Fruit fly (Drosophila melanogaster) whole organism, embryonic: ENCODE data around the gene Elo68alpha.

ENCODE experiments used
- Bdp1 ChIP-seq: fragments of 200-800 bp; sonication (Bioruptor generic); optimal IDR thresholded peaks from 3 replicates; lab custom pipeline; 2016; ENCODE audit warnings: missing biosample characterization, missing genetic modification characterization
- CG1024 ChIP-seq: fragments of 200-800 bp; sonication (Bioruptor generic); IDR thresholded peaks from 2 replicates; pipeline ENCODE4 v1.3.6; 2022; ENCODE audit warnings: missing biosample characterization, missing genetic modification characterization
- CG10431 ChIP-seq: fragments of 200-800 bp; sonication (Bioruptor generic); optimal IDR thresholded peaks from 3 replicates; lab custom pipeline; 2018; ENCODE audit warnings: missing biosample characterization, mild to moderate bottlenecking, missing genetic modification characterization
- CG11085 ChIP-seq: fragments of 200-800 bp; sonication (Bioruptor generic); IDR thresholded peaks from 2 replicates; pipeline ENCODE4 v1.3.6; 2022; ENCODE audit warnings: missing biosample characterization, missing genetic modification characterization
- CG11093 ChIP-seq: fragments of 200-800 bp; sonication (Bioruptor generic); IDR thresholded peaks from 3 replicates; pipeline ENCODE4 v1.3.6; 2022; ENCODE audit warnings: missing biosample characterization, missing genetic modification characterization
- CG12942 ChIP-seq: fragments of 200-800 bp; sonication (Bioruptor generic); optimal IDR thresholded peaks from 3 replicates; lab custom pipeline; 2016; ENCODE audit warnings: missing biosample characterization, missing genetic modification characterization
- CG13123 ChIP-seq: fragments of 200-800 bp; sonication (Bioruptor generic); optimal IDR thresholded peaks from 2 replicates; lab custom pipeline; 2016; ENCODE audit warnings: missing biosample characterization, missing genetic modification characterization
- CG17361 ChIP-seq: fragments of 200-800 bp; sonication (Bioruptor generic); IDR thresholded peaks from 3 replicates; pipeline ENCODE4 v1.3.6; 2022; ENCODE audit warnings: missing biosample characterization, missing genetic modification characterization
- CG18011 ChIP-seq: fragments of 200-800 bp; sonication (Bioruptor generic); optimal IDR thresholded peaks from 2 replicates; lab custom pipeline; 2017; ENCODE audit warnings: missing biosample characterization, missing genetic modification characterization, mild to moderate bottlenecking, moderate library complexity, missing genotype
- CG18599 ChIP-seq: fragments of 200-800 bp; sonication (Bioruptor generic); optimal IDR thresholded peaks from 3 replicates; lab custom pipeline; 2017; ENCODE audit warnings: missing biosample characterization, missing genetic modification characterization, mild to moderate bottlenecking, moderate library complexity, missing genetic modification reagents
- CG30403 ChIP-seq: fragments of 200-800 bp; sonication (Bioruptor generic); optimal IDR thresholded peaks from 3 replicates; lab custom pipeline; 2016; ENCODE audit warnings: missing biosample characterization, missing genetic modification characterization
- CG30431 ChIP-seq: fragments of 200-800 bp; sonication (Bioruptor generic); optimal IDR thresholded peaks from 2 replicates; lab custom pipeline; 2017; ENCODE audit warnings: missing biosample characterization, missing genetic modification characterization
- CG31365 ChIP-seq: fragments of 200-800 bp; sonication (Bioruptor generic); optimal IDR thresholded peaks from 2 replicates; lab custom pipeline; 2018; ENCODE audit warnings: missing biosample characterization, mild to moderate bottlenecking, missing genetic modification characterization
- CG4820 ChIP-seq: fragments of 200-800 bp; sonication (Bioruptor generic); optimal IDR thresholded peaks from 3 replicates; lab custom pipeline; 2016; ENCODE audit warnings: missing biosample characterization, missing genetic modification characterization
- CG7556 ChIP-seq: fragments of 200-800 bp; sonication (Bioruptor generic); optimal IDR thresholded peaks from 2 replicates; lab custom pipeline; 2017; ENCODE audit warnings: missing biosample characterization, mild to moderate bottlenecking, missing genetic modification characterization
- CG7987 ChIP-seq: fragments of 200-800 bp; sonication (Bioruptor generic); optimal IDR thresholded peaks from 2 replicates; lab custom pipeline; 2018; ENCODE audit warnings: missing biosample characterization, mild to moderate bottlenecking, missing genetic modification characterization, moderate library complexity
- CG9727 ChIP-seq: fragments of 200-800 bp; sonication (Bioruptor generic); optimal IDR thresholded peaks from 3 replicates; lab custom pipeline; 2017; ENCODE audit warnings: missing biosample characterization, mild to moderate bottlenecking, missing genetic modification characterization
- CrebB ChIP-seq: fragments of 200-800 bp; sonication (Bioruptor generic); optimal IDR thresholded peaks from 3 replicates; lab custom pipeline; 2018; ENCODE audit warnings: missing biosample characterization, mild to moderate bottlenecking, missing genetic modification characterization
- Doc3 ChIP-seq: fragments of 200-800 bp; sonication (Bioruptor generic); IDR thresholded peaks from 3 replicates; pipeline ENCODE4 v1.3.6; 2022; ENCODE audit warnings: missing biosample characterization, missing genetic modification characterization; ENCODE audit not compliant: partially characterized antibody
- Fer1 ChIP-seq: fragments of 200-800 bp; sonication (Bioruptor generic); optimal IDR thresholded peaks from 2 replicates; lab custom pipeline; 2017; ENCODE audit warnings: missing biosample characterization, mild to moderate bottlenecking, missing genetic modification characterization
- HHEX ChIP-seq: fragments of 200-800 bp; sonication (Bioruptor generic); optimal IDR thresholded peaks from 3 replicates; lab custom pipeline; 2017; ENCODE audit warnings: missing biosample characterization, mild to moderate bottlenecking, missing genetic modification characterization, missing genetic modification reagents
- HLH4C ChIP-seq: fragments of 200-800 bp; sonication (Bioruptor generic); IDR thresholded peaks from 3 replicates; pipeline ENCODE4 v1.3.6; 2022; ENCODE audit warnings: missing biosample characterization, missing genetic modification characterization; ENCODE audit not compliant: partially characterized antibody
- Hand ChIP-seq: fragments of 200-800 bp; sonication (Bioruptor generic); optimal IDR thresholded peaks from 2 replicates; lab custom pipeline; 2017; ENCODE audit warnings: mild to moderate bottlenecking, missing biosample characterization, missing genetic modification reagents, missing genetic modification characterization
- Hsf ChIP-seq: fragments of 200-800 bp; sonication (Bioruptor generic); optimal IDR thresholded peaks from 3 replicates; lab custom pipeline; 2016; ENCODE audit warnings: missing biosample characterization, missing genetic modification characterization
- Jarid2 ChIP-seq: fragments of 200-800 bp; sonication (Bioruptor generic); optimal IDR thresholded peaks from 3 replicates; lab custom pipeline; 2017; ENCODE audit warnings: mild to moderate bottlenecking, missing biosample characterization, missing genetic modification reagents, missing genetic modification characterization
- MESR4 ChIP-seq: fragments of 200-800 bp; sonication (Bioruptor generic); optimal IDR thresholded peaks from 2 replicates; lab custom pipeline; 2018; ENCODE audit warnings: missing biosample characterization, mild to moderate bottlenecking, missing genetic modification characterization, moderate library complexity
- Mad ChIP-seq: fragments of 200-800 bp; sonication (Bioruptor generic); optimal IDR thresholded peaks from 2 replicates; lab custom pipeline; 2016; ENCODE audit warnings: missing biosample characterization, missing genetic modification characterization
- Mes4 ChIP-seq: fragments of 200-800 bp; sonication (Bioruptor generic); optimal IDR thresholded peaks from 2 replicates; lab custom pipeline; 2016; ENCODE audit warnings: missing biosample characterization, missing genetic modification characterization
- Neu2 ChIP-seq: fragments of 200-800 bp; sonication (Bioruptor generic); optimal IDR thresholded peaks from 3 replicates; lab custom pipeline; 2016; ENCODE audit warnings: missing biosample characterization, missing genetic modification characterization, borderline replicate concordance
- Oaz ChIP-seq: fragments of 200-800 bp; sonication (Bioruptor generic); IDR thresholded peaks from 2 replicates; pipeline ENCODE4 v1.3.6; 2022; ENCODE audit warnings: missing biosample characterization, missing genetic modification characterization
- Scr ChIP-seq: fragments of 200-800 bp; sonication (Bioruptor generic); IDR thresholded peaks from 2 replicates; pipeline ENCODE4 v1.3.6; 2022; ENCODE audit warnings: missing biosample characterization, missing genetic modification characterization; ENCODE audit not compliant: partially characterized antibody
- Sry-δ ChIP-seq: fragments of 200-800 bp; sonication (Bioruptor generic); optimal IDR thresholded peaks from 2 replicates; lab custom pipeline; 2016; ENCODE audit warnings: missing biosample characterization, missing genetic modification characterization
- Stat92E ChIP-seq, 3 experiments: fragments of >200 bp in 2 of 3; fragments of 200-800 bp in 1 of 3; sonication (Bioruptor generic) in 1 of 3; optimal IDR thresholded peaks; 2 replicates each; lab custom pipeline; 2017 to 2019; ENCODE audit warnings: missing biosample characterization in 3 of 3, missing genetic modification characterization in 3 of 3, mild to moderate bottlenecking in 1 of 3, moderate library complexity in 1 of 3
- ab ChIP-seq: fragments of 200-800 bp; sonication (Bioruptor generic); optimal IDR thresholded peaks from 2 replicates; lab custom pipeline; 2016; ENCODE audit warnings: missing biosample characterization, missing genetic modification characterization
- da ChIP-seq: fragments of 200-800 bp; sonication (Bioruptor generic); optimal IDR thresholded peaks from 2 replicates; lab custom pipeline; 2016; ENCODE audit warnings: missing biosample characterization, missing genetic modification characterization
- exex ChIP-seq: fragments of 200-800 bp; sonication (Bioruptor generic); optimal IDR thresholded peaks from 4 replicates; lab custom pipeline; 2018; ENCODE audit warnings: missing biosample characterization, mild to moderate bottlenecking, missing genetic modification characterization, moderate library complexity
- ham ChIP-seq: fragments of 200-800 bp; sonication (Bioruptor generic); IDR thresholded peaks from 2 replicates; pipeline ENCODE4 v1.3.6; 2022; ENCODE audit warnings: missing biosample characterization, missing genetic modification characterization
- jing ChIP-seq: fragments of 200-800 bp; sonication (Bioruptor generic); optimal IDR thresholded peaks from 2 replicates; lab custom pipeline; 2018; ENCODE audit warnings: missing biosample characterization, mild to moderate bottlenecking, missing genetic modification characterization
- lmd ChIP-seq: fragments of 200-800 bp; sonication (Bioruptor generic); IDR thresholded peaks from 2 replicates; pipeline ENCODE4 v1.3.6; 2022; ENCODE audit warnings: missing biosample characterization, missing genetic modification characterization
- nmo ChIP-seq: fragments of 200-800 bp; sonication (Bioruptor generic); optimal IDR thresholded peaks from 2 replicates; lab custom pipeline; 2018; ENCODE audit warnings: missing biosample characterization, mild to moderate bottlenecking, missing genetic modification characterization, moderate library complexity
- pros ChIP-seq: fragments of 200-800 bp; sonication (Bioruptor generic); optimal IDR thresholded peaks from 3 replicates; lab custom pipeline; 2019; ENCODE audit warnings: missing biosample characterization, mild to moderate bottlenecking, missing genetic modification characterization, moderate library complexity
- salm ChIP-seq: fragments of 200-800 bp; sonication (Bioruptor generic); optimal IDR thresholded peaks from 2 replicates; lab custom pipeline; 2018; ENCODE audit warnings: missing biosample characterization, mild to moderate bottlenecking, missing genetic modification characterization
- sens-2 ChIP-seq: fragments of 200-800 bp; sonication (Bioruptor generic); IDR thresholded peaks from 2 replicates; pipeline ENCODE4 v1.3.6; 2022; ENCODE audit warnings: missing biosample characterization, missing genetic modification characterization
- sim ChIP-seq: fragments of 200-800 bp; sonication (Bioruptor generic); IDR thresholded peaks from 2 replicates; pipeline ENCODE4 v1.3.6; 2022; ENCODE audit warnings: missing biosample characterization, missing genetic modification characterization
- sisA ChIP-seq: fragments of 200-800 bp; sonication (Bioruptor generic); IDR thresholded peaks from 2 replicates; pipeline ENCODE4 v1.3.6; 2022; ENCODE audit warnings: missing biosample characterization, missing genetic modification characterization
- sob ChIP-seq: fragments of 200-800 bp; sonication (Bioruptor generic); IDR thresholded peaks from 2 replicates; pipeline ENCODE4 v1.3.6; 2022; ENCODE audit warnings: missing biosample characterization, missing genetic modification characterization
- toy ChIP-seq: fragments of 200-800 bp; sonication (Bioruptor generic); IDR thresholded peaks from 2 replicates; pipeline ENCODE4 v1.3.6; 2022; ENCODE audit warnings: missing biosample characterization, missing genetic modification characterization
- ttk ChIP-seq: fragments of 200-800 bp; sonication (Bioruptor generic); IDR thresholded peaks from 2 replicates; pipeline ENCODE4 v2.1.2; 2022; ENCODE audit warnings: missing biosample characterization, missing genetic modification characterization
- yki ChIP-seq: fragments of >200 bp; optimal IDR thresholded peaks from 3 replicates; lab custom pipeline; 2018

Gene Elo68alpha

DNA sequence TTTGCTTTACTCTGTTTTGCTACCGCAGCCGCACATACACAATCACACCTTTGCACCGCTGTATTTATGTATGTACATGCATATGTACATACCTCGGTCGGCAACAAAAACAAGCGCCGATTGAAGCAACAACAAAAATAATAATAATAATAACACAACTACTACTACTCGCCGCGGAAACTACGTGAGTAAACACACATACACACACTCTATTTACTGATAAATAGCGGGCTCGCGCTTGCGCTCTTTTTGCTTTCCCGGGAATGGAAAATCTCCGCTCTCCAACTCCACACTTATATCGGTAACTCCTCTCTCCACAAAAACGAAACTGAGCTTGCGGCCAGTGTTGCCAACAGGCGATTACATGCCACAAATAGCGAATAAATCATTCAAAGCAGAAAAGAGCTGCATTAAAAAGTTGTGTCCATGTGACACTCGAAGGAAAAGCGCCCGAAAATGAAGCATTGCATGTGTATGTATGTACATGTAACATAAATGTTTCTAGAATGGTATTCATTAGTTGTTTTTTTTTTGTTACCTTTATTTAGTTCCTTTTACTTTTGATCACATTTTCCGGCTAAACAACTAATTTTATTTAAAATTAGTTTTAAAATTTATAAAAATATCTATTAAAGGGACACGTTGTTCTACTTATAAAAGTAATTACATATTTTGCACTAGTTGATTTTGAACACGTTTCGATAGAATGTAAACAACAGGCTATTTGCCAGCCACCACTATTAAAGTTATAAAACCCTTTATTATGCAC lies 16.0 kb upstream of the Elo68alpha start (continued):
- TF ChIP-seq exex (peak; percentile 68), CG18011 (GFP tag; lab: Kevin White, UChicago) (peak; percentile 23), HLH4C (GFP tag; lab: Robert Waterston, UW) (no peak), Stat92E (GFP tag; optimal IDR thresholded peaks at IDR 0.05; lab: Kevin White, UChicago) (peak in 1 of 3 experiments; percentile 15), CG12942 (GFP tag; lab: Kevin White, UChicago) (peak; percentile 44), CG11093 (GFP tag; lab: Robert Waterston, UW) (no peak; the same call in 2 of the 3 replicates), ham (GFP tag; lab: Robert Waterston, UW) (no peak), Sry-δ (GFP tag; lab: Kevin White, UChicago) (no peak), CG1024 (peak; percentile 68; the same call in 1 of the 2 replicates), da (GFP tag; lab: Kevin White, UChicago) (peak; percentile 6), CG30431 (no peak), CG13123 (GFP tag; lab: Kevin White, UChicago) (peak; percentile 68), sisA (GFP tag; lab: Robert Waterston, UW) (no peak), Oaz (no peak), CG4820 (GFP tag; lab: Kevin White, UChicago) (no peak), pros (peak; percentile 68), Mad (GFP tag; lab: Kevin White, UChicago) (peak; percentile 7), ab (GFP tag; lab: Kevin White, UChicago) (no peak), sob (GFP tag; lab: Robert Waterston, UW) (peak; percentile 74), CrebB (peak; percentile 88), Neu2 (GFP tag; lab: Kevin White, UChicago) (no peak), Scr (no peak), jing (GFP tag; lab: Kevin White, UChicago) (no peak), sim (GFP tag; lab: Robert Waterston, UW) (peak; percentile 77), Doc3 (GFP tag; lab: Robert Waterston, UW) (peak; percentile 43; the same call in 1 of the 3 replicates), Jarid2 (GFP tag; lab: Kevin White, UChicago) (no peak), MESR4 (peak; percentile 41), CG18599 (GFP tag; lab: Kevin White, UChicago) (peak; percentile 91), CG30403 (GFP tag; lab: Kevin White, UChicago) (peak; percentile 17), salm (peak; percentile 37), Bdp1 (GFP tag; lab: Kevin White, UChicago) (peak; percentile 4), CG9727 (GFP tag; lab: Kevin White, UChicago) (peak; percentile 77), sens-2 (GFP tag; lab: Robert Waterston, UW) (peak; percentile 68), CG31365 (tag; lab: Kevin White, UChicago) (peak; percentile 77), ttk (GFP tag; lab: Robert Waterston, UW) (no peak), HHEX (GFP tag; lab: Kevin White, UChicago) (peak; percentile 83), Hsf (GFP tag; lab: Kevin White, UChicago) (peak; percentile 38), Mes4 (GFP tag; lab: Kevin White, UChicago) (peak; percentile 76), toy (GFP tag; lab: Robert Waterston, UW) (no peak), CG7556 (GFP tag; lab: Kevin White, UChicago) (peak; percentile 41), CG7987 (GFP tag; lab: Kevin White, UChicago) (peak; percentile 89), Hand (GFP tag; lab: Kevin White, UChicago) (peak; percentile 58), Fer1 (GFP tag; lab: Kevin White, UChicago) (peak; percentile 91), CG11085 (no peak; the same call in 1 of the 2 replicates), CG17361 (GFP tag; lab: Robert Waterston, UW) (peak; percentile 64; the same call in 1 of the 3 replicates), CG10431 (GFP tag; lab: Kevin White, UChicago) (peak; percentile 86), nmo (GFP tag; lab: Kevin White, UChicago) (peak; percentile 16), yki (lab: Kevin White, UChicago) (peak; percentile 26), lmd (GFP tag; lab: Robert Waterston, UW) (no peak; the same call in 1 of the 2 replicates)
